Fruit fly (Drosophila melanogaster) whole organism, prepupa: ENCODE data around the gene CG32152.

Source experiments
- Blimp-1 ChIP-seq: fragments of 200-800 bp; sonication (Bioruptor generic); optimal IDR thresholded peaks from 3 replicates; lab custom pipeline; 2017; ENCODE audit warnings: missing biosample characterization, missing genetic modification characterization, mild to moderate bottlenecking, moderate library complexity, missing genetic modification reagents
- CG11294 ChIP-seq: fragments of 200-800 bp; sonication (Bioruptor generic); IDR thresholded peaks from 2 replicates; pipeline ENCODE4 v1.3.6; 2022; ENCODE audit warnings: missing biosample characterization, missing genetic modification characterization
- CG3919 ChIP-seq: fragments of 200-800 bp; sonication (Bioruptor generic); optimal IDR thresholded peaks from 3 replicates; lab custom pipeline; 2016; ENCODE audit warnings: missing biosample characterization, missing genetic modification characterization
- CG7368 ChIP-seq: fragments of 200-800 bp; sonication (Bioruptor generic); optimal IDR thresholded peaks from 3 replicates; lab custom pipeline; 2016; ENCODE audit warnings: missing biosample characterization, missing genetic modification characterization
- CG9139 ChIP-seq: fragments of 200-800 bp; sonication (Bioruptor generic); optimal IDR thresholded peaks from 3 replicates; lab custom pipeline; 2017; ENCODE audit warnings: missing biosample characterization, mild to moderate bottlenecking, missing genetic modification characterization
- Eip75B ChIP-seq: fragments of 200-800 bp; sonication (Bioruptor generic); optimal IDR thresholded peaks from 3 replicates; lab custom pipeline; 2016; ENCODE audit warnings: missing biosample characterization, missing genetic modification characterization
- Eip78C ChIP-seq: fragments of 200-800 bp; sonication (Bioruptor generic); peaks from one replicate; lab custom pipeline; 2016; ENCODE audit warnings: missing biosample characterization, missing genetic modification characterization
- Gug ChIP-seq: fragments of 200-800 bp; sonication (Bioruptor generic); IDR thresholded peaks from 2 replicates; pipeline ENCODE4 v1.3.6; 2022; ENCODE audit warnings: missing biosample characterization, missing genetic modification characterization
- Lpt ChIP-seq: fragments of 200-800 bp; sonication (Bioruptor generic); optimal IDR thresholded peaks from 3 replicates; lab custom pipeline; 2016; ENCODE audit warnings: missing biosample characterization, missing genetic modification characterization
- Sox102F ChIP-seq: fragments of 200-800 bp; sonication (Bioruptor generic); optimal IDR thresholded peaks from 2 replicates; lab custom pipeline; 2016; ENCODE audit warnings: missing biosample characterization, mild to moderate bottlenecking, missing genetic modification characterization
- dsx ChIP-seq: fragments of 200-800 bp; optimal IDR thresholded peaks from 3 replicates; lab custom pipeline; 2019; ENCODE audit warnings: missing biosample characterization, mild to moderate bottlenecking, missing genetic modification characterization, moderate library complexity; ENCODE audit not compliant: poor library complexity, severe bottlenecking
- eg ChIP-seq: fragments of 200-800 bp; sonication (Bioruptor generic); IDR thresholded peaks from 3 replicates; pipeline ENCODE4 v1.3.6; 2022; ENCODE audit warnings: missing biosample characterization, missing genetic modification characterization
- spab ChIP-seq: fragments of 200-800 bp; sonication (Bioruptor generic); optimal IDR thresholded peaks from 2 replicates; lab custom pipeline; 2017; ENCODE audit warnings: missing biosample characterization, mild to moderate bottlenecking, missing genetic modification characterization, missing genetic modification reagents
- vri ChIP-seq: fragments of 200-800 bp; sonication (Bioruptor generic); optimal IDR thresholded peaks from 3 replicates; lab custom pipeline; 2016; ENCODE audit warnings: missing biosample characterization, mild to moderate bottlenecking, missing genetic modification characterization

dm6 chr3L:16189058-16189924 lies 45.5 kb upstream of the CG32152 start:
- TF ChIP-seq eg (GFP tag; lab: Robert Waterston, UW) (no peak), CG7368 (GFP tag; lab: Kevin White, UChicago) (peak; percentile 15), dsx (GFP tag; lab: Kevin White, UChicago) (peak; percentile 34), vri (no peak), Lpt (GFP tag; lab: Kevin White, UChicago) (no peak), Blimp-1 (GFP tag; lab: Kevin White, UChicago) (no peak), CG11294 (no peak), CG3919 (peak; percentile 42), Eip75B (GFP tag; lab: Kevin White, UChicago) (no peak), spab (GFP tag; lab: Kevin White, UChicago) (peak; percentile 67), CG9139 (no peak), Eip78C (GFP tag; lab: Kevin White, UChicago) (peak; percentile 70), Gug (GFP tag; lab: Robert Waterston, UW) (no peak), Sox102F (GFP tag; lab: Kevin White, UChicago) (no peak)
